Worm (Caenorhabditis elegans) whole organism, L2 larva: Measurements from ENCODE around the gene vha-5.

Experiments
- C34F6.9 ChIP-seq: fragments of 150-350 bp; optimal IDR thresholded peaks from 2 replicates; lab custom pipeline; 2014; ENCODE audit warnings: missing biosample characterization, missing genetic modification characterization
- F13H6.1 ChIP-seq: sonication (generic microtip); optimal IDR thresholded peaks from 2 replicates; lab custom pipeline; 2016; ENCODE audit warnings: missing genetic modification characterization, missing compliant biosample characterization
- Y55F3AM.14 ChIP-seq: fragments of 200-800 bp; sonication (Bioruptor generic); optimal IDR thresholded peaks from 2 replicates; lab custom pipeline; 2018; ENCODE audit warnings: mild to moderate bottlenecking, missing genetic modification characterization, missing compliant biosample characterization
- alr-1 ChIP-seq: fragments of 150-350 bp; optimal IDR thresholded peaks from 2 replicates; lab custom pipeline; 2014; ENCODE audit warnings: missing biosample characterization, missing genetic modification characterization
- aly-2 ChIP-seq: fragments of 150-350 bp; optimal IDR thresholded peaks from 2 replicates; lab custom pipeline; 2014; ENCODE audit warnings: missing biosample characterization, missing genetic modification characterization
- ama-1 ChIP-seq: fragments of 150-350 bp; optimal IDR thresholded peaks from 2 replicates; lab custom pipeline; 2018; ENCODE audit warnings: inconsistent platforms
- ceh-16 ChIP-seq: fragments of 150-350 bp; optimal IDR thresholded peaks from 2 replicates; lab custom pipeline; 2014; ENCODE audit warnings: missing biosample characterization, missing genetic modification characterization
- ceh-82 ChIP-seq: fragments of 150-350 bp; optimal IDR thresholded peaks from 2 replicates; lab custom pipeline; 2014; ENCODE audit warnings: missing biosample characterization, missing genetic modification characterization
- crh-2 ChIP-seq: sonication (generic microtip); optimal IDR thresholded peaks from 2 replicates; lab custom pipeline; 2017; ENCODE audit warnings: missing biosample characterization, missing genetic modification characterization
- dmd-4 ChIP-seq: sonication (generic microtip); optimal IDR thresholded peaks from 2 replicates; lab custom pipeline; 2017; ENCODE audit warnings: missing biosample characterization, missing genetic modification characterization
- egl-27 ChIP-seq: sonication (generic microtip); optimal IDR thresholded peaks from 3 replicates; lab custom pipeline; 2017; ENCODE audit warnings: missing biosample characterization, missing genetic modification reagents, missing genetic modification characterization
- elt-3 ChIP-seq: sonication (generic microtip); optimal IDR thresholded peaks from 2 replicates; lab custom pipeline; 2017; ENCODE audit warnings: missing biosample characterization, missing genetic modification characterization
- fos-1 ChIP-seq: fragments of 150-350 bp; optimal IDR thresholded peaks from 2 replicates; lab custom pipeline; 2014; ENCODE audit warnings: missing biosample characterization, missing genetic modification characterization
- gmeb-1 ChIP-seq: fragments of 150-350 bp; optimal IDR thresholded peaks from 2 replicates; lab custom pipeline; 2014; ENCODE audit warnings: missing biosample characterization, missing genetic modification characterization
- lin-11 ChIP-seq: fragments of 150-350 bp; sonication (generic microtip); optimal IDR thresholded peaks from 2 replicates; lab custom pipeline; 2014; ENCODE audit warnings: missing biosample characterization, missing genetic modification characterization, inconsistent platforms, mixed read lengths
- lin-13 ChIP-seq: fragments of 150-350 bp; optimal IDR thresholded peaks from 2 replicates; lab custom pipeline; 2014; ENCODE audit warnings: missing biosample characterization, missing genetic modification reagents, missing genetic modification characterization
- lin-39 ChIP-seq: fragments of 150-350 bp; optimal IDR thresholded peaks from 2 replicates; lab custom pipeline; 2014; ENCODE audit warnings: missing biosample characterization, missing genetic modification reagents, missing genetic modification characterization
- lsy-2 ChIP-seq, 2 experiments: fragments of 150-350 bp in 1 of 2; sonication (generic microtip) in 1 of 2; optimal IDR thresholded peaks; 2 replicates each; lab custom pipeline; 2014 to 2017; ENCODE audit warnings: missing biosample characterization in 2 of 2, missing genetic modification characterization in 2 of 2
- mab-5 ChIP-seq: fragments of 150-350 bp; optimal IDR thresholded peaks from 2 replicates; lab custom pipeline; 2014; ENCODE audit warnings: missing biosample characterization, missing genetic modification characterization
- mbf-1 ChIP-seq: sonication (generic microtip); optimal IDR thresholded peaks from 2 replicates; lab custom pipeline; 2017; ENCODE audit warnings: missing biosample characterization, missing genetic modification characterization
- mdl-1 ChIP-seq, 2 experiments: fragments of 150-350 bp in 1 of 2; sonication (generic microtip) in 1 of 2; optimal IDR thresholded peaks; 2 replicates each; lab custom pipeline; 2017; ENCODE audit warnings: missing biosample characterization in 2 of 2, missing genetic modification characterization in 2 of 2
- nhr-10 ChIP-seq: sonication (generic microtip); optimal IDR thresholded peaks from 2 replicates; lab custom pipeline; 2017; ENCODE audit warnings: missing biosample characterization, missing genetic modification characterization
- nhr-11 ChIP-seq: fragments of 150-350 bp; optimal IDR thresholded peaks from 2 replicates; lab custom pipeline; 2014; ENCODE audit warnings: missing biosample characterization, missing genetic modification characterization
- nhr-21 ChIP-seq: fragments of 150-350 bp; optimal IDR thresholded peaks from 2 replicates; lab custom pipeline; 2014; ENCODE audit warnings: missing biosample characterization, missing genetic modification characterization
- nhr-23 ChIP-seq: fragments of 150-350 bp; optimal IDR thresholded peaks from 2 replicates; lab custom pipeline; 2014; ENCODE audit warnings: missing biosample characterization, missing genetic modification reagents, missing genetic modification characterization
- nhr-237 ChIP-seq: fragments of 150-350 bp; optimal IDR thresholded peaks from 2 replicates; lab custom pipeline; 2014; ENCODE audit warnings: missing biosample characterization, missing genetic modification characterization
- nhr-6 ChIP-seq: fragments of 150-350 bp; optimal IDR thresholded peaks from 2 replicates; lab custom pipeline; 2014; ENCODE audit warnings: missing biosample characterization, missing genetic modification characterization
- nhr-77 ChIP-seq: fragments of 150-350 bp; optimal IDR thresholded peaks from 2 replicates; lab custom pipeline; 2014; ENCODE audit warnings: missing biosample characterization, missing genetic modification characterization
- peb-1 ChIP-seq: fragments of 150-350 bp; optimal IDR thresholded peaks from 2 replicates; lab custom pipeline; 2014; ENCODE audit warnings: missing biosample characterization, missing genetic modification characterization
- sem-4 ChIP-seq: fragments of 150-350 bp; optimal IDR thresholded peaks from 2 replicates; lab custom pipeline; 2014; ENCODE audit warnings: missing biosample characterization, missing genetic modification reagents, missing genetic modification characterization
- skn-1 ChIP-seq: sonication (generic microtip); optimal IDR thresholded peaks from 2 replicates; lab custom pipeline; 2017; ENCODE audit warnings: missing biosample characterization, missing genetic modification characterization
- sma-3 ChIP-seq: sonication (generic microtip); optimal IDR thresholded peaks from 2 replicates; lab custom pipeline; 2016; ENCODE audit warnings: missing genetic modification reagents, missing genetic modification characterization, missing compliant biosample characterization
- sma-9 ChIP-seq, 2 experiments: fragments of 150-350 bp in 1 of 2; sonication (generic microtip) in 1 of 2; optimal IDR thresholded peaks; 2 replicates each; lab custom pipeline; 2014 to 2016; ENCODE audit warnings: missing genetic modification characterization in 2 of 2, mild to moderate bottlenecking in 1 of 2, missing biosample characterization in 1 of 2, missing compliant biosample characterization in 1 of 2, missing genetic modification reagents in 1 of 2, moderate library complexity in 1 of 2
- snpc-4 ChIP-seq: fragments of 150-350 bp; optimal IDR thresholded peaks from 2 replicates; lab custom pipeline; 2014; ENCODE audit warnings: missing biosample characterization, missing genetic modification characterization
- unc-39 ChIP-seq: fragments of 150-350 bp; optimal IDR thresholded peaks from 2 replicates; lab custom pipeline; 2014; ENCODE audit warnings: missing biosample characterization, missing genetic modification characterization
- unc-55 ChIP-seq: fragments of 150-350 bp; sonication (generic microtip); optimal IDR thresholded peaks from 3 replicates; lab custom pipeline; 2014; ENCODE audit warnings: missing biosample characterization, missing genetic modification reagents, missing genetic modification characterization
- unc-62 ChIP-seq: fragments of 150-350 bp; optimal IDR thresholded peaks from 2 replicates; lab custom pipeline; 2014; ENCODE audit warnings: missing biosample characterization, missing genetic modification reagents, missing genetic modification characterization
- ztf-1 ChIP-seq: fragments of 200-800 bp; sonication (Bioruptor generic); conservative IDR thresholded peaks from 2 replicates; pipeline ENCODE4 v1.3.6; 2022; ENCODE audit warnings: missing genetic modification characterization, missing compliant biosample characterization
- ztf-11 ChIP-seq: sonication (generic microtip); optimal IDR thresholded peaks from 2 replicates; lab custom pipeline; 2017; ENCODE audit warnings: missing biosample characterization, missing genetic modification characterization
- ztf-4 ChIP-seq: fragments of 150-350 bp; optimal IDR thresholded peaks from 2 replicates; lab custom pipeline; 2014; ENCODE audit warnings: missing biosample characterization, missing genetic modification characterization

vha-5 gene

ce11 chrIV:8328913-8329312, 25.1 kb downstream of the vha-5 start, which contains the start of gene F35H10.2:
Gene F35H10.2, plus strand, starts transcription at chrIV:8329213.
- TF ChIP-seq F13H6.1 (tag; lab: Kevin White, UChicago) (no peak), sma-9 (GFP tag; optimal IDR thresholded peaks at IDR 0.05; lab: Kevin White, UChicago) (no peak), sma-9 (tag; optimal IDR thresholded peaks at IDR 0.05; lab: Kevin White, UChicago) (no peak), sma-3 (GFP tag; lab: Kevin White, UChicago) (no peak), fos-1 (tag; lab: Kevin White, UChicago) (no peak), gmeb-1 (tag; lab: Kevin White, UChicago) (no peak), Y55F3AM.14 (GFP tag; lab: Kevin White, UChicago) (no peak), lin-13 (GFP tag; lab: Kevin White, UChicago) (no peak), snpc-4 (no peak)

ce11 chrIV:8332526-8332925, 28.8 kb downstream of the vha-5 start, which contains the start of gene lys-10:
Gene lys-10, plus strand, starts transcription at chrIV:8332826.
- no peak for TF ChIP-seq unc-55 (GFP tag; lab: Kevin White, UChicago)
- TF ChIP-seq lsy-2 (tag; optimal IDR thresholded peaks at IDR 0.05; lab: Kevin White, UChicago): no peak
- TF ChIP-seq lin-39 (tag; lab: Kevin White, UChicago): no peak
- no peak for TF ChIP-seq ztf-4 (tag; lab: Kevin White, UChicago)
- no peak for TF ChIP-seq elt-3 (tag; lab: Kevin White, UChicago)
- no peak for TF ChIP-seq nhr-21 (tag; lab: Kevin White, UChicago)
- TF ChIP-seq ama-1 (lab: Kevin White, UChicago): no peak
- no peak for TF ChIP-seq alr-1 (tag; lab: Kevin White, UChicago)
- no peak for TF ChIP-seq unc-39 (tag; lab: Kevin White, UChicago)
- no peak for TF ChIP-seq sma-9 (GFP tag; optimal IDR thresholded peaks at IDR 0.05; lab: Kevin White, UChicago)
- TF ChIP-seq sma-9 (tag; optimal IDR thresholded peaks at IDR 0.05; lab: Kevin White, UChicago): no peak
- TF ChIP-seq peb-1: no peak
- no peak for TF ChIP-seq ztf-1
- TF ChIP-seq ceh-16 (tag; lab: Kevin White, UChicago): no peak
- no peak for TF ChIP-seq ztf-11 (tag; lab: Kevin White, UChicago)
- TF ChIP-seq nhr-11 (tag; lab: Kevin White, UChicago): no peak
- no peak for TF ChIP-seq nhr-23
- no peak for TF ChIP-seq egl-27
- no peak for TF ChIP-seq nhr-10 (tag; lab: Kevin White, UChicago)
- TF ChIP-seq, all 48 proteins: peak for 0

- TF ChIP-seq ceh-82 (tag; lab: Kevin White, UChicago) (no peak), lin-39 (tag; lab: Kevin White, UChicago) (no peak)
These were observed 29.3 kb downstream of the vha-5 start for ce11 chrIV:8333034-8333433.

- TF ChIP-seq gmeb-1 (tag; lab: Kevin White, UChicago): no peak
- TF ChIP-seq Y55F3AM.14 (GFP tag; lab: Kevin White, UChicago): no peak
- TF ChIP-seq nhr-6: no peak
- no peak for TF ChIP-seq lsy-2 (tag; optimal IDR thresholded peaks at IDR 0.05; lab: Kevin White, UChicago)
- TF ChIP-seq dmd-4 (tag; lab: Kevin White, UChicago): no peak
- no peak for TF ChIP-seq lin-11 (tag; lab: Kevin White, UChicago)
These were observed 29.8 kb downstream of the vha-5 start for ce11 chrIV:8333554-8333953.

- TF ChIP-seq peb-1 (no peak), nhr-11 (tag; lab: Kevin White, UChicago) (no peak), dmd-4 (tag; lab: Kevin White, UChicago) (no peak), sma-9 (GFP tag; optimal IDR thresholded peaks at IDR 0.05; lab: Kevin White, UChicago) (no peak), sma-9 (tag; optimal IDR thresholded peaks at IDR 0.05; lab: Kevin White, UChicago) (no peak)
These were observed 30.0 kb downstream of the vha-5 start, which contains the start of gene his-31 for ce11 chrIV:8333954-8333987. Gene his-31, minus strand, starts transcription at chrIV:8333983.

- TF ChIP-seq unc-62 (GFP tag; lab: Kevin White, UChicago) (no peak), nhr-6 (peak; percentile 80), sem-4 (peak; percentile 75), nhr-77 (tag; lab: Kevin White, UChicago) (no peak), mbf-1 (tag; lab: Kevin White, UChicago) (no peak), crh-2 (tag; lab: Kevin White, UChicago) (no peak), unc-39 (tag; lab: Kevin White, UChicago) (no peak), Y55F3AM.14 (GFP tag; lab: Kevin White, UChicago) (no peak), C34F6.9 (tag; lab: Kevin White, UChicago) (peak; percentile 30), mab-5 (peak; percentile 66), unc-55 (GFP tag; lab: Kevin White, UChicago) (no peak), lin-11 (tag; lab: Kevin White, UChicago) (no peak), ama-1 (lab: Kevin White, UChicago) (no peak), gmeb-1 (tag; lab: Kevin White, UChicago) (no peak), nhr-237 (tag; lab: Kevin White, UChicago) (no peak), egl-27 (no peak), ztf-1 (no peak), nhr-21 (tag; lab: Kevin White, UChicago) (peak; percentile 37), mdl-1 (tag; optimal IDR thresholded peaks at IDR 0.05; lab: Kevin White, UChicago) (no peak), skn-1 (tag; lab: Kevin White, UChicago) (no peak), lin-39 (tag; lab: Kevin White, UChicago) (no peak), aly-2 (tag; lab: Kevin White, UChicago) (no peak), alr-1 (tag; lab: Kevin White, UChicago) (no peak), nhr-23 (no peak), ceh-82 (tag; lab: Kevin White, UChicago) (no peak), ztf-11 (tag; lab: Kevin White, UChicago) (no peak)
These were observed 30.5 kb downstream of the vha-5 start, which contains the start of gene his-32 for ce11 chrIV:8333988-8334863. Gene his-32, plus strand, starts transcription at chrIV:8334305.
